Worm (Caenorhabditis elegans): ENCODE data around the gene rad-50.
A peak's percentile ranks its signal among the peaks of the same experiment; 100 is the strongest.

rad-50 gene

ce11 chrV:12288577-12288976 is 43.1 kb downstream of the rad-50 start, which contains the start of gene rskd-1:
Gene rskd-1 (minus strand): TSS chrV:12288615.
- no peak for TF ChIP-seq hmg-4 (GFP tag; optimal IDR thresholded peaks at IDR 0.05)

- TF ChIP-seq ceh-13 (GFP tag; optimal IDR thresholded peaks at IDR 0.05) = no peak
- TF ChIP-seq ceh-36 (tag; optimal IDR thresholded peaks at IDR 0.05) = peak; percentile 29
- peak; percentile 70 for TF ChIP-seq hmg-4 (GFP tag; optimal IDR thresholded peaks at IDR 0.05)
- TF ChIP-seq scrt-1 (GFP tag; IDR thresholded peaks at IDR 0.05) = 0 out of 2 replicates have a peak, but pooled peaks have one; percentile 56
- TF ChIP-seq hnd-1 (tag; optimal IDR thresholded peaks at IDR 0.05) = peak; percentile 39
- TF ChIP-seq flt-1 (GFP tag; IDR thresholded peaks at IDR 0.05) = peak; percentile 74
- TF ChIP-seq tra-4 (tag; optimal IDR thresholded peaks at IDR 0.05) = no peak
- no peak for TF ChIP-seq aly-1 (tag; optimal IDR thresholded peaks at IDR 0.05)
- TF ChIP-seq pes-1 (GFP tag; IDR thresholded peaks at IDR 0.05) = peak; percentile 80
- TF ChIP-seq hmbx-1 (tag; optimal IDR thresholded peaks at IDR 0.05) = no peak
- 0 out of 2 replicates have a peak, but pooled peaks have one; percentile 17 for TF ChIP-seq tbx-37 (GFP tag; conservative IDR thresholded peaks at IDR 0.05)
- no peak for TF ChIP-seq ets-7 (tag; optimal IDR thresholded peaks at IDR 0.05)
- TF ChIP-seq sea-1 (GFP tag; conservative IDR thresholded peaks at IDR 0.05) = no peak
- TF ChIP-seq ama-1 (optimal IDR thresholded peaks at IDR 0.05) = no peak
- TF ChIP-seq B0310.2 (tag; optimal IDR thresholded peaks at IDR 0.05) = peak; percentile 28
- peak; percentile 42; the same call in 1 of the 2 replicates for TF ChIP-seq tbx-11 (GFP tag; IDR thresholded peaks at IDR 0.05)
- TF ChIP-seq F13C5.2 (tag; optimal IDR thresholded peaks at IDR 0.05) = peak; percentile 89
Observed at ce11 chrV:12291587-12291986, 46.1 kb downstream of the rad-50 start, which contains the start of the genes srpa-68 and srh-16. Gene srpa-68 (minus strand): TSS chrV:12291658. Gene srh-16 (plus strand): TSS chrV:12291861.

DNA sequence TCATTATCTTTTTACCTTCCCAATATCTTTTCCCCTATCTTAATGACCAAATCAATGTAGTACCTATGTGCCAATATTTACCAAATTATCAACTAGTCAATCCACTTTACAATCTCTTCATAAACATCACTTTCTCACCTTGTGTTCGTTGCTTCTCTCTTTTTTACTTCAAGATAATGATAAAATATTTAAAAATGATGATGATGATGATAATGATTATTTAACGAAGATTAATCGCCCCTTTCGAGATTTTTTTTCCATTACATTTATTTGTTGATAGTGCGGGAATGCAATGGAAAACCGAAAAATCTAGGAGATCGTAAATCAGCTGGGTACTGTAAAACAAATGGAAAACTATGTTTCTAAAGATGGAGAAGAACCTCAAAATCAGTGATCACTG is 48.6 kb downstream of the rad-50 start:
- TF ChIP-seq B0310.2 (tag; optimal IDR thresholded peaks at IDR 0.05) (no peak), scrt-1 (GFP tag; IDR thresholded peaks at IDR 0.05) (no peak), ceh-36 (tag; optimal IDR thresholded peaks at IDR 0.05) (no peak), tbx-11 (GFP tag; IDR thresholded peaks at IDR 0.05) (no peak)

DNA sequence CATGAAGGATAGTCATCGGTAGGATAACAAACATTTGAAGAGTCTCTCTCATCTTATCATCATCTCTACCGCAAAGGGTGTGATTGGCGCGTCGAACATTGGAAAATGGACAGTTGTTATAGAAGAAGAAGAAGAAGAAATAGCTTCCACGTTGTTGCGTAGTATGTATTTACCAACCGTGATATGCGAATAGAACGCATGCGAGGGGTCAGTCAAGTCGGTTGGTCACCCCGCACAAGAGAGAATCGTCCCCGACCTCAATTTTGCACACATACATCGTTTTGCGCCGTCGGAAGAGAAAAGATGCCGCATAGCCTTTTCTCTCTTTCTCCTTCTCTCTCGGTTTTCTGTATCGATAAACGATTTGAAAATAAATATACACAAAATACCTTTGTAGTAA is 49.6 kb downstream of the rad-50 start:
- TF ChIP-seq sea-1 (GFP tag; conservative IDR thresholded peaks at IDR 0.05) (no peak), hmg-4 (GFP tag; optimal IDR thresholded peaks at IDR 0.05) (peak; percentile 2)

- TF ChIP-seq ceh-13 (GFP tag; optimal IDR thresholded peaks at IDR 0.05) = no peak
- no peak for TF ChIP-seq ama-1 (optimal IDR thresholded peaks at IDR 0.05)
- TF ChIP-seq tbx-37 (GFP tag; conservative IDR thresholded peaks at IDR 0.05) = no peak
- no peak for TF ChIP-seq ets-7 (tag; optimal IDR thresholded peaks at IDR 0.05)
- TF ChIP-seq flt-1 (GFP tag; IDR thresholded peaks at IDR 0.05) = no peak
- no peak for TF ChIP-seq hmbx-1 (tag; optimal IDR thresholded peaks at IDR 0.05)
- no peak for TF ChIP-seq scrt-1 (GFP tag; IDR thresholded peaks at IDR 0.05)
- no peak for TF ChIP-seq ceh-36 (tag; optimal IDR thresholded peaks at IDR 0.05)
- TF ChIP-seq F13C5.2 (tag; optimal IDR thresholded peaks at IDR 0.05) = no peak
- TF ChIP-seq aly-1 (tag; optimal IDR thresholded peaks at IDR 0.05) = no peak
- no peak for TF ChIP-seq tbx-11 (GFP tag; IDR thresholded peaks at IDR 0.05)
Observed at ce11 chrV:12295520-12295919, 50.1 kb downstream of the rad-50 start.

ce11 chrV:12296122-12296521 is 50.7 kb downstream of the rad-50 start:
- TF ChIP-seq tra-4 (tag; optimal IDR thresholded peaks at IDR 0.05) = no peak

DNA sequence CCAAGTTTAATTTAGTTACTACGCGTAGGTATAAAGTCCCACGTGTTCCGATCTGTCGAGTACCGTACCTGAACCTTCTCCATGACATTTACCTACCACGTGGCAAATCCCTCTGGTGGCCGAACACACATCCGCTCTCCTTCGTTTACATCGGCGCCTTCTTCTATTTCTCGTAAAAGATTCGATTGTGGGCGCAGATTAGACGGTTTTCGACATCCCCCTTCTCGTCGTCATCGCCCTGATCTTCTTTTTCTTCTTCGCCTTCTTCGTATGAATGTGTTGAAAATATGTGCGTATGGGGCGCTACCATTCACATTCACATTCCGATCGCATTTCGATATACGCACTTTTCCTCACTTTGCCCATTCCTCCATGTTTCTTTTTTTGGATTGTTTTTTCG is 51.3 kb downstream of the rad-50 start:
- TF ChIP-seq sea-1 (GFP tag; conservative IDR thresholded peaks at IDR 0.05) = no peak
- TF ChIP-seq B0310.2 (tag; optimal IDR thresholded peaks at IDR 0.05) = no peak
- TF ChIP-seq ets-7 (tag; optimal IDR thresholded peaks at IDR 0.05) = no peak
- TF ChIP-seq tra-4 (tag; optimal IDR thresholded peaks at IDR 0.05) = no peak
- TF ChIP-seq tbx-11 (GFP tag; IDR thresholded peaks at IDR 0.05) = no peak
- TF ChIP-seq F13C5.2 (tag; optimal IDR thresholded peaks at IDR 0.05) = no peak
- TF ChIP-seq aly-1 (tag; optimal IDR thresholded peaks at IDR 0.05) = no peak
- TF ChIP-seq hmbx-1 (tag; optimal IDR thresholded peaks at IDR 0.05) = no peak
- no peak for TF ChIP-seq ama-1 (optimal IDR thresholded peaks at IDR 0.05)
- TF ChIP-seq flt-1 (GFP tag; IDR thresholded peaks at IDR 0.05) = no peak
- no peak for TF ChIP-seq scrt-1 (GFP tag; IDR thresholded peaks at IDR 0.05)
- TF ChIP-seq hmg-4 (GFP tag; optimal IDR thresholded peaks at IDR 0.05) = no peak
- TF ChIP-seq pes-1 (GFP tag; IDR thresholded peaks at IDR 0.05) = no peak
- TF ChIP-seq ceh-36 (tag; optimal IDR thresholded peaks at IDR 0.05) = no peak
- no peak for TF ChIP-seq tbx-37 (GFP tag; conservative IDR thresholded peaks at IDR 0.05)
- TF ChIP-seq ceh-13 (GFP tag; optimal IDR thresholded peaks at IDR 0.05) = no peak
- TF ChIP-seq hnd-1 (tag; optimal IDR thresholded peaks at IDR 0.05) = no peak

ce11 chrV:12298184-12298583 is 52.7 kb downstream of the rad-50 start:
- no peak for TF ChIP-seq pes-1 (GFP tag; IDR thresholded peaks at IDR 0.05)
- no peak for TF ChIP-seq scrt-1 (GFP tag; IDR thresholded peaks at IDR 0.05)
- TF ChIP-seq ceh-36 (tag; optimal IDR thresholded peaks at IDR 0.05) = no peak
- TF ChIP-seq F13C5.2 (tag; optimal IDR thresholded peaks at IDR 0.05) = no peak
- TF ChIP-seq ama-1 (optimal IDR thresholded peaks at IDR 0.05) = no peak
- no peak for TF ChIP-seq aly-1 (tag; optimal IDR thresholded peaks at IDR 0.05)
- TF ChIP-seq hnd-1 (tag; optimal IDR thresholded peaks at IDR 0.05) = no peak
- TF ChIP-seq ets-7 (tag; optimal IDR thresholded peaks at IDR 0.05) = no peak
- no peak for TF ChIP-seq ceh-13 (GFP tag; optimal IDR thresholded peaks at IDR 0.05)
- no peak for TF ChIP-seq flt-1 (GFP tag; IDR thresholded peaks at IDR 0.05)
- TF ChIP-seq sea-1 (GFP tag; conservative IDR thresholded peaks at IDR 0.05) = no peak
- TF ChIP-seq B0310.2 (tag; optimal IDR thresholded peaks at IDR 0.05) = no peak
- TF ChIP-seq hmbx-1 (tag; optimal IDR thresholded peaks at IDR 0.05) = no peak
- TF ChIP-seq tra-4 (tag; optimal IDR thresholded peaks at IDR 0.05) = no peak
- no peak for TF ChIP-seq hmg-4 (GFP tag; optimal IDR thresholded peaks at IDR 0.05)

All from whole organism, early embryonic.